Worm (Caenorhabditis elegans) whole organism, young adult: ENCODE results near the gene F42A9.3.

Source experiments
- F10E7.11 ChIP-seq: sonication (generic microtip); optimal IDR thresholded peaks from 2 replicates; lab custom pipeline; 2017; ENCODE audit warnings: mild to moderate bottlenecking, missing genetic modification characterization, moderate library complexity, missing compliant biosample characterization
- F37B4.10 ChIP-seq: fragments of 200-800 bp; sonication (Bioruptor generic); IDR thresholded peaks from 2 replicates; pipeline ENCODE4 v1.3.6; 2022; ENCODE audit warnings: missing genetic modification characterization, missing compliant biosample characterization
- F39B2.1 ChIP-seq: fragments of 200-800 bp; sonication (Bioruptor generic); IDR thresholded peaks from 2 replicates; pipeline ENCODE4 v1.3.6; 2022; ENCODE audit warnings: missing genetic modification reagents, missing genetic modification characterization, missing compliant biosample characterization
- F52B5.7 ChIP-seq: sonication (generic microtip); optimal IDR thresholded peaks from 2 replicates; lab custom pipeline; 2016; ENCODE audit warnings: mild to moderate bottlenecking, missing genetic modification characterization, missing compliant biosample characterization
- Y56A3A.18 ChIP-seq: fragments of 200-800 bp; sonication (Bioruptor generic); IDR thresholded peaks from 2 replicates; pipeline ENCODE4 v1.3.6; 2022; ENCODE audit warnings: missing genetic modification reagents, missing genetic modification characterization, missing compliant biosample characterization
- Y79H2A.3 ChIP-seq: fragments of 200-800 bp; sonication (Bioruptor generic); conservative IDR thresholded peaks from 2 replicates; pipeline ENCODE4 v1.3.6; 2022; ENCODE audit warnings: missing genetic modification reagents, missing genetic modification characterization, missing compliant biosample characterization
- Y95B8A.8 ChIP-seq: fragments of 200-800 bp; sonication (Bioruptor generic); IDR thresholded peaks from 2 replicates; pipeline ENCODE4 v1.3.6; 2022; ENCODE audit warnings: missing genetic modification reagents, missing genetic modification characterization, missing compliant biosample characterization
- aptf-2 ChIP-seq: fragments of 200-800 bp; sonication (Bioruptor generic); conservative IDR thresholded peaks from 2 replicates; pipeline ENCODE4 v1.3.6; 2022; ENCODE audit warnings: missing genetic modification reagents, missing genetic modification characterization, missing compliant biosample characterization
- attf-3 ChIP-seq: fragments of 200-800 bp; sonication (Bioruptor generic); conservative IDR thresholded peaks from 2 replicates; pipeline ENCODE4 v1.3.6; 2022; ENCODE audit warnings: missing genetic modification reagents, missing genetic modification characterization, missing compliant biosample characterization
- egrh-3 ChIP-seq: fragments of 200-800 bp; sonication (Bioruptor generic); IDR thresholded peaks from 2 replicates; pipeline ENCODE4 v1.3.6; 2022; ENCODE audit warnings: missing genetic modification reagents, missing genetic modification characterization, missing compliant biosample characterization
- lag-1 ChIP-seq: fragments of 200-800 bp; sonication (Bioruptor generic); IDR thresholded peaks from 2 replicates; pipeline ENCODE4 v1.3.6; 2022; ENCODE audit warnings: missing genetic modification reagents, missing genetic modification characterization, missing compliant biosample characterization
- lin-26 ChIP-seq: fragments of 200-800 bp; sonication (Bioruptor generic); IDR thresholded peaks from 2 replicates; pipeline ENCODE4 v1.3.6; 2022; ENCODE audit warnings: missing genetic modification reagents, missing genetic modification characterization, missing compliant biosample characterization
- nhr-80 ChIP-seq: sonication (generic microtip); optimal IDR thresholded peaks from 2 replicates; lab custom pipeline; 2016; ENCODE audit warnings: missing genetic modification characterization, missing compliant biosample characterization
- snpc-1.1 ChIP-seq: sonication (generic microtip); optimal IDR thresholded peaks from 2 replicates; lab custom pipeline; 2017; ENCODE audit warnings: missing genetic modification characterization, mild to moderate bottlenecking, missing compliant biosample characterization, antibody characterized with exemption, moderate library complexity, missing genotype, missing genetic modification reagents; ENCODE audit not compliant: insufficient read depth
- ztf-25 ChIP-seq: fragments of 200-800 bp; sonication (Bioruptor generic); IDR thresholded peaks from 2 replicates; pipeline ENCODE4 v1.3.6; 2022; ENCODE audit warnings: missing genetic modification reagents, missing genetic modification characterization, missing compliant biosample characterization

Gene F42A9.3

DNA sequence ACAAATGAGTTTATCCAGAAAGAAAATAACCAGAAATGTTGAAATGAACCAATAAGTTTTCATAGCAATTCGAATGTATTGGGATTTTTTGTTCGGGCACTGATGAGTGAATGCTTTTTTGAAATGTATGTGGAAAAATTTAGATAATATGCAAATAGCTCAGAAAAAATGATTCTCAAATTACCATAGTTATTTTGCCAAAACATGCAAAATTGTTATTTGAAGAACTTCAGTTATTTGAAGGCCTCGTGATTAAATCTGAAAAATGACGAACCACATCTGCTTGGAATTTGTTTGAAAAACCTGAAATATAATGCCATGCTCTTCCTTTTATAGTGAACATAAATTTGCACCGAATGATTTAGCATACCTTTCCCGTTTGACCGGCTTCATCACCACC is 41.1 kb downstream of the F42A9.3 start, which contains the start of gene C49C8.6:
Gene C49C8.6, minus strand, starts transcription at position 101 of the 400 bp plus-strand sequence.
- TF ChIP-seq F39B2.1 (no peak), lag-1 (GFP tag; lab: Robert Waterston, UW) (no peak), nhr-80 (tag; lab: Kevin White, UChicago) (no peak), ztf-25 (GFP tag; lab: Robert Waterston, UW) (no peak), Y56A3A.18 (no peak), F52B5.7 (tag; lab: Kevin White, UChicago) (no peak), Y79H2A.3 (no peak), F10E7.11 (tag; lab: Kevin White, UChicago) (no peak), lin-26 (no peak), snpc-1.1 (tag; lab: Kevin White, UChicago) (no peak), F37B4.10 (no peak), Y95B8A.8 (GFP tag; lab: Robert Waterston, UW) (no peak), aptf-2 (GFP tag; lab: Robert Waterston, UW) (no peak)

DNA sequence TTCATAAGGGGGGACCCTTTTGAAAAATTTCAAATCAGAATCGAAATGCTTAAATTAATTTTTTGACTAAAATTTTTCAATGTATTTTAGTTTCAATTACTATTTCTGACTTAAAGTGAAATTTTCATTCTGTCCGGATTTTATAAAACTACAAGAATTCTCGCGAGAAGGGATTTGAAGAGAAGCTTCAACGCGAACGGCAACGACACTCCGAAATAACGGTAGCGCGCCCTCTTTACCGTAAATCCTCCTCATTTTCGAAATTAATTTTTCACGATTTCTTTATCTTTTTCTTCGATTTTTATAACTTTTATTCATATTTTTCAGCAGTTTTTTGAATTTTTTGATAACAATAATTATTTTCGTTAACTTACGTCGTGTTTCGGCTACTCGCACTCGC is 48.7 kb downstream of the F42A9.3 start:
- TF ChIP-seq F37B4.10 (no peak), attf-3 (GFP tag; lab: Robert Waterston, UW) (peak; percentile 94)

DNA sequence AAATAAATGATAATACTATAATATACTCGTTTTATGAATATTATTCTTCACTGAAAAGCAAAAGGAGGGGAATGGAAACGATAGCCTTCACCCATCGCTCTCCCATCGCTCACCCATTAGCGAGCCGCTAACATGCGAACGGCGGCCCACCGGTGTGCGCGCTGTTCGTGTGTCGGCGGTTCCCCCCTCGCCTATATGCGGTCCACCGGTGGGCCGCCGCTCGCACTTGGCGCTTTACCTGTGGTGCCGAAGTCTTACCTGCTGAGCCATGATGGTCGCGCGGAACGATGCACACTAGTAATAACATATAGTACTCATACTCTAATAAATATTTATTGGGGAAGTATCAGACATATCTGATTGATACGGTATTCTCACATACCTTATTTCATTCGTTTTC is 50.1 kb downstream of the F42A9.3 start:
- peak; percentile 63; the same call in 1 of the 2 replicates for TF ChIP-seq egrh-3 (GFP tag; lab: Robert Waterston, UW)
